Worm (Caenorhabditis elegans) whole organism, dauer: ENCODE data around the gene C26B2.2.

Experiments used
- unc-62 ChIP-seq: sonication (generic microtip); optimal IDR thresholded peaks from 2 replicates; lab custom pipeline; 2017; ENCODE audit warnings: missing biosample characterization, missing genetic modification reagents, missing genetic modification characterization

The C26B2.2 gene

ce11 chrIV:8008137-8008536, 13.8 kb downstream of the C26B2.2 start:
- TF ChIP-seq unc-62 (GFP tag; lab: Kevin White, UChicago): no peak

ce11 chrIV:8007549-8007948, 14.4 kb downstream of the C26B2.2 start:
- TF ChIP-seq unc-62 (GFP tag; lab: Kevin White, UChicago): no peak

ce11 chrIV:8006161-8006560, 15.8 kb downstream of the C26B2.2 start:
- TF ChIP-seq unc-62 (GFP tag; lab: Kevin White, UChicago): no peak

- no peak for TF ChIP-seq unc-62 (GFP tag; lab: Kevin White, UChicago)
Observed at ce11 chrIV:8005376-8005775, 16.5 kb downstream of the C26B2.2 start.

- no peak for TF ChIP-seq unc-62 (GFP tag; lab: Kevin White, UChicago)
Observed at ce11 chrIV:8004019-8004418, 17.9 kb downstream of the C26B2.2 start, which contains the start of gene rig-4. Gene rig-4, minus strand, starts transcription at chrIV:8004119.

- TF ChIP-seq unc-62 (GFP tag; lab: Kevin White, UChicago): no peak
Observed at ce11 chrIV:8000763-8001162, 21.2 kb downstream of the C26B2.2 start.

- TF ChIP-seq unc-62 (GFP tag; lab: Kevin White, UChicago): no peak
Observed at ce11 chrIV:7994715-7995114, 27.2 kb downstream of the C26B2.2 start.

ce11 chrIV:7988385-7988784, 33.5 kb downstream of the C26B2.2 start, which contains the start of gene col-115:
Gene col-115, plus strand, starts transcription at chrIV:7988685.
- TF ChIP-seq unc-62 (GFP tag; lab: Kevin White, UChicago): no peak

ce11 chrIV:7987083-7987482, 34.8 kb downstream of the C26B2.2 start, which contains the start of gene mec-17:
Gene mec-17, minus strand, starts transcription at chrIV:7987183.
- no peak for TF ChIP-seq unc-62 (GFP tag; lab: Kevin White, UChicago)

- TF ChIP-seq unc-62 (GFP tag; lab: Kevin White, UChicago): no peak
Observed at ce11 chrIV:7985737-7986136, 36.2 kb downstream of the C26B2.2 start.

- TF ChIP-seq unc-62 (GFP tag; lab: Kevin White, UChicago): no peak
Observed at ce11 chrIV:7983728-7984346, 38.1 kb downstream of the C26B2.2 start.

- no peak for TF ChIP-seq unc-62 (GFP tag; lab: Kevin White, UChicago)
Observed at ce11 chrIV:7983021-7983420, 38.9 kb downstream of the C26B2.2 start.

- no peak for TF ChIP-seq unc-62 (GFP tag; lab: Kevin White, UChicago)
Observed at ce11 chrIV:7982024-7982576, 39.8 kb downstream of the C26B2.2 start, which contains the start of gene arf-5. Gene arf-5, plus strand, starts transcription at chrIV:7982526.

- TF ChIP-seq unc-62 (GFP tag; lab: Kevin White, UChicago): no peak
Observed at ce11 chrIV:7979588-7979987, 42.3 kb downstream of the C26B2.2 start, which contains the start of gene unc-24. Gene unc-24, plus strand, starts transcription at chrIV:7979870.

ce11 chrIV:7977452-7977940, 44.4 kb downstream of the C26B2.2 start, which contains the start of gene ora-1:
Gene ora-1, plus strand, starts transcription at chrIV:7977890.
- no peak for TF ChIP-seq unc-62 (GFP tag; lab: Kevin White, UChicago)

- TF ChIP-seq unc-62 (GFP tag; lab: Kevin White, UChicago): no peak
Observed at ce11 chrIV:7976210-7976609, 45.7 kb downstream of the C26B2.2 start, which contains the start of gene F57H12.6. Gene F57H12.6, minus strand, starts transcription at chrIV:7976310.
